Fruit fly (Drosophila melanogaster): ENCODE results near the gene SLIRP1.

DNA sequence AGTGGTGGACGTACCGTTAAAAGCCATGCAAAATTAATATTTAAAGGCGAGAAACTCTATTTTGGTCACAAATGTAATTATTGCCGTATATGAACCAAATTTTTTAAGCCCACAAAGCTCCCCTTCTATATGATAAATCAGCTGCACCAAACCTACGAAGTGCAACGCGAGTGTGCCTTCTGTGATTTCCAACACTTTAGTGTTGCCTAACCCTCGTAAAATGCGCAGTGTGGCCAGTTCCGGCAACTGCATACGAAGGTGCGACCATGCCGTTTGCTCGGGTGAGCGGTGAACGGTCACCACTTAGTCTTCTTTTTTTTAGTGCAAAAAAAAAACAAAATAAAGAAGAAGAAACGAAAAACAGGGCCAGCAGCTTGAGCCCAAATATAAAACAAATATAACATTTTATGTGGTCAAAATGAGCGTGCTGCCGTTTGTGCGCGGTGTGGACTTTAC, 20.4 kb upstream of the SLIRP1 start, which contains the start of the genes tty and fliI:
- no peak for TF ChIP-seq dl (GFP tag; optimal IDR thresholded peaks at IDR 0.05; ENCODE audit: insufficient read depth in 1 of 2, partially characterized antibody in 2 of 2)
- TF ChIP-seq usp (GFP tag; optimal IDR thresholded peaks at IDR 0.05) = no peak
- peak; percentile 59 for TF ChIP-seq Jra (GFP tag; optimal IDR thresholded peaks at IDR 0.05)
- TF ChIP-seq ey (GFP tag; optimal IDR thresholded peaks at IDR 0.05) = peak; percentile 86

Data from whole organism, wandering third instar larva.